Worm (Caenorhabditis elegans): Measurements from ENCODE around the gene F19B10.4.

DNA sequence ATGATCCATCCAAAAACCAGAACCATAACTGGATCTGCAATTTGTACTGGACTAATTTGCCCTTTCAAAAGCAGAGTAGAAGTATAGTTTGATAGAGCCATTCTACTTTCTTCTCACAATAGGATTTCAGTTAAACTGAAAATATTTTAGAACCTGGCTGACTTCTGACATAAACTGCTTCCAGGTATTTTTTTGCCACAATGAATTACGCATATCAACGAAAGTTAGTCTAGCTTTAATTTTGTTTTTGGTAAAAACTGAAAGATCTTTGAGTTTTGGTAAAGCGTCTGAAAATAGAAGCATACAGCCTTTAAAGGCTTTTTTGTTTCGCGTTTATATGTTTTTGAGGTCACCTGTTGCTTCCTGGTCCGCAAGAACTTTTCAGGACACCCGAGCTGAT is 30.8 kb downstream of the F19B10.4 start, which contains the start of gene srx-101:
- no peak for TF ChIP-seq snpc-4 (tag; optimal IDR thresholded peaks at IDR 0.05)
- TF ChIP-seq ceh-82 (tag; optimal IDR thresholded peaks at IDR 0.05) = no peak
- no peak for TF ChIP-seq skn-1 (tag; optimal IDR thresholded peaks at IDR 0.05)
- TF ChIP-seq R02D3.7 (tag; optimal IDR thresholded peaks at IDR 0.05) = no peak
- no peak for TF ChIP-seq mdl-1 (tag; optimal IDR thresholded peaks at IDR 0.05)
- TF ChIP-seq nhr-12 (tag; optimal IDR thresholded peaks at IDR 0.05) = no peak
- TF ChIP-seq elt-3 (tag; optimal IDR thresholded peaks at IDR 0.05) = no peak
- TF ChIP-seq unc-55 (GFP tag; optimal IDR thresholded peaks at IDR 0.05) = no peak

Measured in whole organism, L2 larva.